Fruit fly (Drosophila melanogaster) whole organism, embryonic: ENCODE results near the gene Crg-1.

Source experiments
- CG2712 ChIP-seq: fragments of 200-800 bp; optimal IDR thresholded peaks from 3 replicates; lab custom pipeline; 2019; ENCODE audit warnings: missing biosample characterization, mild to moderate bottlenecking, missing genetic modification characterization, moderate library complexity
- CG3726 ChIP-seq: fragments of 200-800 bp; sonication (Bioruptor generic); IDR thresholded peaks from 3 replicates; pipeline ENCODE4, ENCODE4 v1.3.6; 2022; ENCODE audit warnings: missing biosample characterization, missing genetic modification characterization
- CG4707 ChIP-seq: fragments of 200-800 bp; sonication (Bioruptor generic); optimal IDR thresholded peaks from 2 replicates; lab custom pipeline; 2018; ENCODE audit warnings: missing biosample characterization, mild to moderate bottlenecking, missing genetic modification characterization, moderate library complexity
- CkIIα-i1 ChIP-seq: fragments of 200-800 bp; sonication (Bioruptor generic); IDR thresholded peaks from 2 replicates; pipeline ENCODE4 v1.3.6; 2022; ENCODE audit warnings: missing biosample characterization, missing genetic modification characterization
- HLH4C ChIP-seq: fragments of 200-800 bp; sonication (Bioruptor generic); IDR thresholded peaks from 3 replicates; pipeline ENCODE4 v1.3.6; 2022; ENCODE audit warnings: missing biosample characterization, missing genetic modification characterization; ENCODE audit not compliant: partially characterized antibody
- NFAT ChIP-seq: fragments of 200-800 bp; sonication (Bioruptor generic); IDR thresholded peaks from 2 replicates; pipeline ENCODE4 v1.3.6; 2022; ENCODE audit warnings: missing biosample characterization, missing genetic modification characterization
- Spps ChIP-seq: fragments of 200-800 bp; sonication (Bioruptor generic); optimal IDR thresholded peaks from 2 replicates; lab custom pipeline; 2018; ENCODE audit warnings: missing biosample characterization, mild to moderate bottlenecking, missing genetic modification characterization
- al ChIP-seq: fragments of 200-800 bp; sonication (Bioruptor generic); IDR thresholded peaks from 2 replicates; pipeline ENCODE4 v1.3.6; 2022; ENCODE audit warnings: missing biosample characterization, missing genetic modification characterization
- hbn ChIP-seq: fragments of 200-800 bp; sonication (Bioruptor generic); IDR thresholded peaks from 2 replicates; pipeline ENCODE4 v1.3.6; 2022; ENCODE audit warnings: missing biosample characterization, missing genetic modification characterization; ENCODE audit not compliant: partially characterized antibody
- lola ChIP-seq, 3 experiments: fragments of >200 bp in 2 of 3; fragments of 200-800 bp in 1 of 3; sonication (Bioruptor generic) in 1 of 3; optimal IDR thresholded peaks; 2 replicates each; lab custom pipeline; 2017 to 2019; ENCODE audit warnings: missing biosample characterization in 3 of 3, missing genetic modification characterization in 3 of 3, mild to moderate bottlenecking in 1 of 3, moderate library complexity in 1 of 3

DNA sequence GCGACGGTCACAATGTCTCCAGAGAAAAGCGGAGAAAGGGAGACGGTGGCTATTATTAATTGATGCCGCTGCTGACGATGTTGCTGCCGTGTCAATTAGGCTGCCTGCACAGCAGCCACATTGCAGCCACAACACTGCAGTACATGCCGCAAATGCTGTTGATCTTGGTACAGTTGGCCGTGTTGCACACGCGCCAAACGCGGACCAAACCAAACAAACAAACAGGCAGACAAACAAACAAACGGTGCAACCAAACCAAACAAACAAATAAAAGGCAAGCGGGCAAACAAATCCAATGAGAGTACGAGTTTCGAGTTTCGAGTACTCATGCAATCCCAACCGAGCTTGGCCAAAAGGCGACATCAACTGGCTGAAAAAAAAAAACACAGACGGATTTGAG is 39.2 kb downstream of the Crg-1 start:
- TF ChIP-seq hbn (GFP tag; lab: Robert Waterston, UW) (no peak), Spps (tag; lab: Kevin White, UChicago) (no peak), lola (GFP tag; optimal IDR thresholded peaks at IDR 0.05; lab: Kevin White, UChicago) (peak in 1 of 3 experiments; percentile 11), CkIIα-i1 (GFP tag; lab: Robert Waterston, UW) (no peak), CG2712 (peak; percentile 9), HLH4C (no peak), NFAT (GFP tag; lab: Robert Waterston, UW) (no peak), CG4707 (GFP tag; lab: Kevin White, UChicago) (no peak), CG3726 (GFP tag; lab: Robert Waterston, UW) (no peak), al (no peak)
